Worm (Caenorhabditis elegans) whole organism, L4 larva: ENCODE measurements around the gene ncap-1.

Source experiments
- F37D6.2 ChIP-seq: sonication (generic microtip); optimal IDR thresholded peaks from 2 replicates; lab custom pipeline; 2016; ENCODE audit warnings: mild to moderate bottlenecking, missing genetic modification characterization, missing compliant biosample characterization
- F49E8.2 ChIP-seq: sonication (generic microtip); optimal IDR thresholded peaks from 2 replicates; lab custom pipeline; 2016; ENCODE audit warnings: missing compliant biosample characterization, mild to moderate bottlenecking, missing genetic modification characterization, borderline replicate concordance
- Y105C5A.15 ChIP-seq: fragments of 200-800 bp; sonication (Bioruptor generic); IDR thresholded peaks from 2 replicates; pipeline ENCODE4 v1.3.6; 2022; ENCODE audit warnings: missing genetic modification characterization, missing compliant biosample characterization
- Y5F2A.4 ChIP-seq: fragments of 200-800 bp; sonication (Bioruptor generic); optimal IDR thresholded peaks from 2 replicates; lab custom pipeline; 2018; ENCODE audit warnings: mild to moderate bottlenecking, missing genetic modification characterization, missing compliant biosample characterization
- ZK337.2 ChIP-seq: fragments of 200-800 bp; sonication (Bioruptor generic); IDR thresholded peaks from 2 replicates; pipeline ENCODE4 v1.3.6; 2022; ENCODE audit warnings: missing genetic modification reagents, missing genetic modification characterization, missing compliant biosample characterization
- aha-1 ChIP-seq: fragments of 150-350 bp; peaks from one replicate; lab custom pipeline; 2014; ENCODE audit warnings: missing biosample characterization, missing genetic modification characterization
- ama-1 ChIP-seq: fragments of 150-350 bp; optimal IDR thresholded peaks from 2 replicates; lab custom pipeline; 2014; ENCODE audit warnings: inconsistent platforms, mixed read lengths
- ceh-20 ChIP-seq: fragments of 200-800 bp; sonication (Bioruptor generic); IDR thresholded peaks from 2 replicates; pipeline ENCODE4 v1.3.6; 2022; ENCODE audit warnings: missing genetic modification reagents, missing genetic modification characterization, missing compliant biosample characterization
- ceh-44 ChIP-seq: fragments of 200-800 bp; sonication (Bioruptor generic); IDR thresholded peaks from 2 replicates; pipeline ENCODE4 v1.3.6; 2022; ENCODE audit warnings: missing genetic modification reagents, missing genetic modification characterization, missing compliant biosample characterization
- cey-2 ChIP-seq: sonication (generic microtip); optimal IDR thresholded peaks from 3 replicates; lab custom pipeline; 2017; ENCODE audit warnings: missing genetic modification characterization, mild to moderate bottlenecking, missing compliant biosample characterization, antibody characterized with exemption, borderline replicate concordance; ENCODE audit not compliant: insufficient read depth
- daf-19 ChIP-seq: fragments of 200-800 bp; sonication (Bioruptor generic); conservative IDR thresholded peaks from 2 replicates; pipeline ENCODE4 v1.3.6; 2022; ENCODE audit warnings: missing genetic modification characterization, missing compliant biosample characterization
- daf-8 ChIP-seq: fragments of 200-800 bp; sonication (Bioruptor generic); IDR thresholded peaks from 2 replicates; pipeline ENCODE4 v1.3.6; 2022; ENCODE audit warnings: missing genetic modification characterization, missing compliant biosample characterization
- dmd-6 ChIP-seq: fragments of 200-800 bp; sonication (Bioruptor generic); IDR thresholded peaks from 2 replicates; pipeline ENCODE4 v1.3.6; 2022; ENCODE audit warnings: missing genetic modification reagents, missing genetic modification characterization, missing compliant biosample characterization
- dmd-9 ChIP-seq: fragments of 200-800 bp; sonication (Bioruptor generic); IDR thresholded peaks from 2 replicates; pipeline ENCODE4 v1.3.6; 2022; ENCODE audit warnings: missing genetic modification reagents, missing genetic modification characterization, missing compliant biosample characterization
- dpl-1 ChIP-seq: fragments of 150-350 bp; optimal IDR thresholded peaks from 2 replicates; lab custom pipeline; 2014; ENCODE audit warnings: missing biosample characterization, missing genetic modification reagents, missing genetic modification characterization
- duxl-1 ChIP-seq: sonication (generic microtip); optimal IDR thresholded peaks from 2 replicates; lab custom pipeline; 2016; ENCODE audit warnings: mild to moderate bottlenecking, missing genetic modification characterization, moderate library complexity, missing compliant biosample characterization; ENCODE audit not compliant: poor library complexity
- egl-27 ChIP-seq: sonication (generic microtip); optimal IDR thresholded peaks from 3 replicates; lab custom pipeline; 2017; ENCODE audit warnings: missing biosample characterization, missing genetic modification reagents, missing genetic modification characterization
- fkh-10 ChIP-seq: fragments of 150-350 bp; optimal IDR thresholded peaks from 2 replicates; lab custom pipeline; 2014; ENCODE audit warnings: missing biosample characterization, missing genetic modification reagents, missing genetic modification characterization
- gei-8 ChIP-seq: fragments of 200-800 bp; sonication (Bioruptor generic); optimal IDR thresholded peaks from 2 replicates; lab custom pipeline; 2018; ENCODE audit warnings: mild to moderate bottlenecking, missing genetic modification characterization, missing compliant biosample characterization
- hif-1 ChIP-seq, 2 experiments: sonication (generic microtip); optimal IDR thresholded peaks; 2 replicates each; lab custom pipeline; 2016 to 2017; ENCODE audit warnings: missing compliant biosample characterization in 2 of 2, missing genetic modification characterization in 2 of 2, missing genetic modification reagents in 2 of 2, missing genotype in 2 of 2, mild to moderate bottlenecking in 1 of 2
- lin-1 ChIP-seq: fragments of 200-800 bp; sonication (Bioruptor generic); IDR thresholded peaks from 2 replicates; pipeline ENCODE4 v1.3.6; 2022; ENCODE audit warnings: missing genetic modification reagents, missing genetic modification characterization, missing compliant biosample characterization
- lin-13 ChIP-seq: fragments of 150-350 bp; optimal IDR thresholded peaks from 2 replicates; lab custom pipeline; 2014; ENCODE audit warnings: missing biosample characterization, missing genetic modification reagents, missing genetic modification characterization
- lin-38 ChIP-seq: fragments of 200-800 bp; sonication (Bioruptor generic); IDR thresholded peaks from 2 replicates; pipeline ENCODE4 v1.3.6; 2022; ENCODE audit warnings: missing genetic modification reagents, missing genetic modification characterization, missing compliant biosample characterization
- lir-3 ChIP-seq: sonication (generic microtip); optimal IDR thresholded peaks from 2 replicates; lab custom pipeline; 2016; ENCODE audit warnings: mild to moderate bottlenecking, missing genetic modification characterization, missing compliant biosample characterization
- madf-5 ChIP-seq, 2 experiments: fragments of 200-800 bp; sonication (Bioruptor generic); IDR thresholded peaks; 2 replicates each; pipeline ENCODE4 v1.3.6; 2022; ENCODE audit warnings: missing compliant biosample characterization in 2 of 2, missing genetic modification characterization in 2 of 2
- mdl-1 ChIP-seq, 2 experiments: fragments of 150-350 bp in 1 of 2; sonication (generic microtip) in 1 of 2; optimal IDR thresholded peaks; 2 replicates each; lab custom pipeline; 2014 to 2017; ENCODE audit warnings: missing biosample characterization in 2 of 2, missing genetic modification characterization in 2 of 2
- mep-1 ChIP-seq: fragments of 150-350 bp; sonication (generic microtip); optimal IDR thresholded peaks from 3 replicates; lab custom pipeline; 2014; ENCODE audit warnings: missing biosample characterization, missing genetic modification characterization
- mes-2 ChIP-seq: sonication (generic microtip); optimal IDR thresholded peaks from 2 replicates; lab custom pipeline; 2016; ENCODE audit warnings: missing genotype, mild to moderate bottlenecking, missing genetic modification characterization, missing compliant biosample characterization; ENCODE audit not compliant: poor library complexity, severe bottlenecking
- nhr-237 ChIP-seq: sonication (generic microtip); optimal IDR thresholded peaks from 2 replicates; lab custom pipeline; 2017; ENCODE audit warnings: missing biosample characterization, missing genetic modification characterization
- nhr-25 ChIP-seq: sonication (generic microtip); optimal IDR thresholded peaks from 2 replicates; lab custom pipeline; 2017; ENCODE audit warnings: missing genetic modification characterization, mild to moderate bottlenecking, missing compliant biosample characterization, antibody characterized with exemption, moderate library complexity, borderline replicate concordance; ENCODE audit not compliant: insufficient read depth
- nhr-28 ChIP-seq: fragments of 150-350 bp; optimal IDR thresholded peaks from 2 replicates; lab custom pipeline; 2014; ENCODE audit warnings: missing biosample characterization, missing genetic modification characterization
- nhr-41 ChIP-seq: fragments of 200-800 bp; sonication (Bioruptor generic); IDR thresholded peaks from 2 replicates; pipeline ENCODE4 v1.3.6; 2022; ENCODE audit warnings: missing genetic modification reagents, missing genetic modification characterization, missing compliant biosample characterization
- nhr-42 ChIP-seq: fragments of 200-800 bp; sonication (Bioruptor generic); IDR thresholded peaks from 2 replicates; pipeline ENCODE4 v1.3.6; 2022; ENCODE audit warnings: missing genetic modification characterization, missing compliant biosample characterization
- nhr-48 ChIP-seq: sonication (generic microtip); optimal IDR thresholded peaks from 2 replicates; lab custom pipeline; 2016; ENCODE audit warnings: mild to moderate bottlenecking, missing genetic modification characterization, missing compliant biosample characterization
- nhr-6 ChIP-seq: fragments of 150-350 bp; optimal IDR thresholded peaks from 2 replicates; lab custom pipeline; 2014; ENCODE audit warnings: missing biosample characterization, missing genetic modification characterization
- nhr-76 ChIP-seq: fragments of 150-350 bp; optimal IDR thresholded peaks from 2 replicates; lab custom pipeline; 2014; ENCODE audit warnings: missing biosample characterization, missing genetic modification characterization
- pqm-1 ChIP-seq: sonication (generic microtip); optimal IDR thresholded peaks from 2 replicates; lab custom pipeline; 2017; ENCODE audit warnings: missing biosample characterization, missing genetic modification characterization
- rbr-2 ChIP-seq: sonication (generic microtip); optimal IDR thresholded peaks from 2 replicates; lab custom pipeline; 2016; ENCODE audit warnings: missing genotype, missing genetic modification characterization, missing compliant biosample characterization
- sdz-12 ChIP-seq: fragments of 200-800 bp; sonication (Bioruptor generic); optimal IDR thresholded peaks from 2 replicates; lab custom pipeline; 2018; ENCODE audit warnings: mild to moderate bottlenecking, missing genetic modification characterization, missing compliant biosample characterization
- set-16 ChIP-seq: fragments of 200-800 bp; sonication (Bioruptor generic); IDR thresholded peaks from 2 replicates; pipeline ENCODE4 v1.3.6; 2022; ENCODE audit warnings: missing genetic modification reagents, missing genetic modification characterization, missing compliant biosample characterization
- skn-1 ChIP-seq: fragments of 150-350 bp; optimal IDR thresholded peaks from 2 replicates; lab custom pipeline; 2014; ENCODE audit warnings: missing biosample characterization, missing genetic modification characterization
- snpc-4 ChIP-seq: fragments of 150-350 bp; optimal IDR thresholded peaks from 2 replicates; lab custom pipeline; 2014; ENCODE audit warnings: missing biosample characterization, missing genetic modification characterization
- spr-1 ChIP-seq: sonication (generic microtip); optimal IDR thresholded peaks from 2 replicates; lab custom pipeline; 2016; ENCODE audit warnings: mild to moderate bottlenecking, missing genetic modification characterization, missing compliant biosample characterization
- spr-3 ChIP-seq: fragments of 200-800 bp; sonication (Bioruptor generic); optimal IDR thresholded peaks from 2 replicates; lab custom pipeline; 2018; ENCODE audit warnings: mild to moderate bottlenecking, missing genetic modification characterization, missing compliant biosample characterization
- tag-97 ChIP-seq: fragments of 200-800 bp; sonication (Bioruptor generic); IDR thresholded peaks from 2 replicates; pipeline ENCODE4 v1.3.6; 2022; ENCODE audit warnings: missing genetic modification characterization, missing compliant biosample characterization
- unc-130 ChIP-seq: sonication (generic microtip); optimal IDR thresholded peaks from 2 replicates; lab custom pipeline; 2016; ENCODE audit warnings: missing genetic modification reagents, missing genetic modification characterization, missing compliant biosample characterization
- unc-39 ChIP-seq: sonication (generic microtip); optimal IDR thresholded peaks from 2 replicates; lab custom pipeline; 2017; ENCODE audit warnings: missing biosample characterization, missing genetic modification characterization
- unc-62 ChIP-seq, 3 experiments: fragments of 150-350 bp in 1 of 3; sonication (generic microtip); optimal IDR thresholded peaks in 2 of 3; peaks in 1 of 3; 1 replicate in 1 of 3; 2 replicates in 2 of 3; lab custom pipeline; 2014 to 2017; ENCODE audit warnings: missing biosample characterization in 3 of 3, missing genetic modification characterization in 3 of 3, missing genetic modification reagents in 3 of 3, missing genotype in 1 of 3
- zag-1 ChIP-seq: fragments of 150-350 bp; optimal IDR thresholded peaks from 2 replicates; lab custom pipeline; 2014; ENCODE audit warnings: missing biosample characterization, missing genetic modification characterization
- ztf-11 ChIP-seq: fragments of 150-350 bp; optimal IDR thresholded peaks from 2 replicates; lab custom pipeline; 2014; ENCODE audit warnings: missing biosample characterization, missing genetic modification characterization

Gene ncap-1

ce11 chrII:2919074-2919857 is at the start of gene ncap-1, which contains the start of gene Y110A2AR.1:
ncap-1 (minus strand) TSS chrII:2919314.
Y110A2AR.1 (plus strand) TSS chrII:2919710.
- TF ChIP-seq nhr-25 (tag; lab: Kevin White, UChicago): no peak
- TF ChIP-seq mes-2 (tag; lab: Kevin White, UChicago): peak; percentile 78
- TF ChIP-seq pqm-1 (tag; lab: Kevin White, UChicago): no peak
- TF ChIP-seq rbr-2 (tag; lab: Kevin White, UChicago): no peak
- no peak for TF ChIP-seq nhr-48
- TF ChIP-seq aha-1 (tag; lab: Kevin White, UChicago): peak; percentile 62
- TF ChIP-seq daf-8 (GFP tag; lab: Robert Waterston, UW): no peak
- no peak for TF ChIP-seq Y105C5A.15
- no peak for TF ChIP-seq unc-39 (tag; lab: Kevin White, UChicago)
- TF ChIP-seq F37D6.2 (tag; lab: Kevin White, UChicago): no peak
- TF ChIP-seq unc-62 (GFP tag; optimal IDR thresholded peaks at IDR 0.05 in 1 of 2; lab: Kevin White, UChicago): peak in 1 of 2 experiments; percentile 18
- no peak for TF ChIP-seq unc-62 (tag; optimal IDR thresholded peaks at IDR 0.05; lab: Kevin White, UChicago)
- TF ChIP-seq nhr-6: no peak
- TF ChIP-seq lin-38: peak; percentile 10; the same call in 1 of the 2 replicates
- no peak for TF ChIP-seq nhr-42
- no peak for TF ChIP-seq nhr-28 (tag; lab: Kevin White, UChicago)
- peak; percentile 85 for TF ChIP-seq F49E8.2 (tag; lab: Kevin White, UChicago)
- TF ChIP-seq sdz-12 (GFP tag; lab: Kevin White, UChicago): no peak
- no peak for TF ChIP-seq ZK337.2 (GFP tag; lab: Robert Waterston, UW)
- no peak for TF ChIP-seq madf-5 (GFP tag; IDR thresholded peaks at IDR 0.05; lab: Robert Waterston, UW)
- TF ChIP-seq spr-3 (GFP tag; lab: Kevin White, UChicago): no peak
- no peak for TF ChIP-seq lin-13 (GFP tag; lab: Kevin White, UChicago)
- TF ChIP-seq hif-1 (tag; optimal IDR thresholded peaks at IDR 0.05; lab: Kevin White, UChicago): peak in 1 of 2 experiments; percentile 26
- TF ChIP-seq tag-97 (GFP tag; lab: Robert Waterston, UW): no peak
- TF ChIP-seq egl-27 (tag; lab: Kevin White, UChicago): no peak
- peak; percentile 65 for TF ChIP-seq dpl-1
- peak; percentile 55 for TF ChIP-seq unc-130
- no peak for TF ChIP-seq Y5F2A.4 (GFP tag; lab: Kevin White, UChicago)
- TF ChIP-seq dmd-9 (GFP tag; lab: Robert Waterston, UW): no peak
- TF ChIP-seq zag-1 (tag; lab: Kevin White, UChicago): no peak
- TF ChIP-seq ceh-20 (GFP tag; lab: Robert Waterston, UW): no peak
- no peak for TF ChIP-seq lin-1
- no peak for TF ChIP-seq gei-8
- no peak for TF ChIP-seq spr-1
- TF ChIP-seq, all 104 proteins: peak for 8

- no peak for TF ChIP-seq nhr-237 (tag; lab: Kevin White, UChicago)
- no peak for TF ChIP-seq mdl-1 (tag; optimal IDR thresholded peaks at IDR 0.05; lab: Kevin White, UChicago)
- no peak for TF ChIP-seq skn-1 (tag; lab: Kevin White, UChicago)
- TF ChIP-seq cey-2 (tag; lab: Kevin White, UChicago): no peak
- no peak for TF ChIP-seq nhr-76
- no peak for TF ChIP-seq ceh-44 (GFP tag; lab: Robert Waterston, UW)
- no peak for TF ChIP-seq fkh-10 (GFP tag; lab: Kevin White, UChicago)
- TF ChIP-seq dmd-6 (GFP tag; lab: Robert Waterston, UW): no peak
- TF ChIP-seq daf-19 (GFP tag; lab: Robert Waterston, UW): no peak
- no peak for TF ChIP-seq snpc-4 (tag; lab: Kevin White, UChicago)
- peak; percentile 12 for TF ChIP-seq mep-1 (tag; lab: Kevin White, UChicago)
- TF ChIP-seq ztf-11 (tag; lab: Kevin White, UChicago): no peak
- no peak for TF ChIP-seq duxl-1 (tag; lab: Kevin White, UChicago)
- no peak for TF ChIP-seq ama-1 (lab: Kevin White, UChicago)
- no peak for TF ChIP-seq lir-3 (tag; lab: Kevin White, UChicago)
- no peak for TF ChIP-seq hif-1 (tag; optimal IDR thresholded peaks at IDR 0.05; lab: Kevin White, UChicago)
- no peak for TF ChIP-seq dmd-9 (GFP tag; lab: Robert Waterston, UW)
- TF ChIP-seq nhr-41: no peak
- no peak for TF ChIP-seq nhr-28 (tag; lab: Kevin White, UChicago)
- TF ChIP-seq set-16: no peak
Observed at ce11 chrII:2967064-2967463, 48.0 kb upstream of the ncap-1 start.
